Fruit fly (Drosophila melanogaster): ENCODE data around the gene Dhrs4.

Gene Dhrs4

DNA sequence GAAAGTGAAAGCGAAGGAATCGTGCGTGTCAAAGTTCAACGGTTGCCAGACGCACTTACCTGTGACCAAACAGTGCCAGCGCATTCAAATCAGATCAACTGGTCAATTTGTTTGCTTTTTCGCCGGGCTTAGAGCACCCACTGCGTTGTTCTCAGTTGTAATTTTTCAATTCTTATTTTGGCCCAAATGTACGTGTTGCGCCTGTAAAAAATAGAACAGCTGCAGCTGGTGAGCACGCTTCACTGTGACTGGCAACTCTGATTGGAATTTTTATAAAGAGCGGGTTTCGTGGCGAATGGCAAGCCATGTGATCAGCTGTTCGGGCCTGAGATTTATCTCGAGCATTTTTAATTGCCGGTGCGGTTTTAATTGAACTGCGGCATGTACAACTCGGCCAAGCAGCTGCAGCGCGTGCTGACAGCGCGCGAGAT is 4.4 kb upstream of the Dhrs4 start, which contains the start of the genes Fitm and AlaRS-m (continued):
- no peak for TF ChIP-seq ERR (GFP tag; optimal IDR thresholded peaks at IDR 0.05)
- TF ChIP-seq Dll (GFP tag; IDR thresholded peaks at IDR 0.05; ENCODE audit: partially characterized antibody) = peak; percentile 61; the same call in 2 of the 4 replicates

DNA sequence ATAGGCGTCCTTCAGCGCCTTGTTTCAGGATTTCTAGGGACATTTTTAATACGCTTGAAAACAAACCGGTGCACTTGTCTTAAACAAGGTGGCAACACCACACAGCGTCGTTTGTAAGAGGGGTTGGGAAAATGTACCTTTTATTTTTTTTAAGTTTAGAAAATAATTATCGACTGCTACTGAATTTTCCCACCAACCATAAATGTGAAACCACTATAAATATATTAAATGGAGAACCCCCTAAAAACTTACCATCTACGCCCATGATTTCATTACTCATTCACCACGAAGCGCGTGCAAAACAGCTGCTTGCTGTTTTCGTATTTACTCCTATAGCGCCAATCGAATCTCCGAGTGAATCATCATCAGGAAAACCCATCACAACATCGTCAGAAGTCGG is 2.1 kb downstream of the Dhrs4 start, which contains the start of the genes Tcs5 and CHMP2B:
Gene Tcs5 (minus strand): TSS at position 84 of the 400 bp plus-strand sequence.
Gene CHMP2B (plus strand): TSS at position 308 of the 400 bp plus-strand sequence.
- TF ChIP-seq CG10979 (tag; optimal IDR thresholded peaks at IDR 0.05) = peak; percentile 100
- peak; percentile 96 for TF ChIP-seq CG8281 (tag; optimal IDR thresholded peaks at IDR 0.05)
- TF ChIP-seq Atf6 (GFP tag; IDR thresholded peaks at IDR 0.05) = peak; percentile 100
- peak; percentile 100 for TF ChIP-seq Mad (GFP tag; optimal IDR thresholded peaks at IDR 0.05)
- TF ChIP-seq Dfd (GFP tag; optimal IDR thresholded peaks at IDR 0.05) = no peak
- TF ChIP-seq CG14014 (GFP tag; IDR thresholded peaks at IDR 0.05) = peak; percentile 100
- TF ChIP-seq fd96Cb (tag; optimal IDR thresholded peaks at IDR 0.05) = peak; percentile 100
- peak; percentile 100 for TF ChIP-seq fu2 (GFP tag; optimal IDR thresholded peaks at IDR 0.05)
- peak; percentile 100 for TF ChIP-seq otp (GFP tag; IDR thresholded peaks at IDR 0.05)
- TF ChIP-seq Drgx (GFP tag; IDR thresholded peaks at IDR 0.05) = peak; percentile 100
- no peak for TF ChIP-seq cg (GFP tag; optimal IDR thresholded peaks at IDR 0.05)
- TF ChIP-seq amos (GFP tag; IDR thresholded peaks at IDR 0.05; ENCODE audit: partially characterized antibody) = no peak; the same call in 1 of the 2 replicates
- peak; percentile 100 for TF ChIP-seq CG6175 (GFP tag; IDR thresholded peaks at IDR 0.05)
- TF ChIP-seq Hmx (GFP tag; optimal IDR thresholded peaks at IDR 0.05) = no peak
- no peak for TF ChIP-seq zen2 (GFP tag; IDR thresholded peaks at IDR 0.05; ENCODE audit: partially characterized antibody)
- TF ChIP-seq Hr51 (GFP tag; optimal IDR thresholded peaks at IDR 0.05) = peak; percentile 100
- peak; percentile 100 for TF ChIP-seq CG11093 (GFP tag; IDR thresholded peaks at IDR 0.05)
- peak; percentile 51; the same call in 1 of the 3 replicates for TF ChIP-seq CG6791 (GFP tag; IDR thresholded peaks at IDR 0.05; ENCODE audit: partially characterized antibody)
- TF ChIP-seq scrt (GFP tag; optimal IDR thresholded peaks at IDR 0.05) = peak; percentile 98
- peak; percentile 99 for TF ChIP-seq fd64A (GFP tag; optimal IDR thresholded peaks at IDR 0.05)
- TF ChIP-seq ranshi (GFP tag; IDR thresholded peaks at IDR 0.05) = peak; percentile 100
- peak; percentile 100 for TF ChIP-seq CG2120 (GFP tag; optimal IDR thresholded peaks at IDR 0.05)
- TF ChIP-seq CG11696 (GFP tag; IDR thresholded peaks at IDR 0.05) = peak; percentile 99
- TF ChIP-seq Hmr (GFP tag; optimal IDR thresholded peaks at IDR 0.05) = peak; percentile 100
- TF ChIP-seq Doc2 (GFP tag; IDR thresholded peaks at IDR 0.05) = peak; percentile 100
- peak; percentile 100 for TF ChIP-seq Bteb2 (GFP tag; optimal IDR thresholded peaks at IDR 0.05)
- TF ChIP-seq CG4404 (GFP tag; IDR thresholded peaks at IDR 0.05) = peak; percentile 100
- peak; percentile 99 for TF ChIP-seq CG8388 (GFP tag; optimal IDR thresholded peaks at IDR 0.05)
- peak; percentile 96 for TF ChIP-seq CG17802 (tag; optimal IDR thresholded peaks at IDR 0.05)
- TF ChIP-seq CG42726 (GFP tag; IDR thresholded peaks at IDR 0.05; ENCODE audit: partially characterized antibody) = peak; percentile 44; the same call in 1 of the 2 replicates
- TF ChIP-seq nom (GFP tag; optimal IDR thresholded peaks at IDR 0.05) = peak; percentile 99
- TF ChIP-seq phol (tag; optimal IDR thresholded peaks at IDR 0.05) = peak; percentile 100
- peak; percentile 96 for TF ChIP-seq CG9437 (GFP tag; optimal IDR thresholded peaks at IDR 0.05)
- TF ChIP-seq C15 (GFP tag; IDR thresholded peaks at IDR 0.05) = peak; percentile 100
- TF ChIP-seq YL-1 (GFP tag; optimal IDR thresholded peaks at IDR 0.05) = peak; percentile 99
- TF ChIP-seq CG9797 (GFP tag; optimal IDR thresholded peaks at IDR 0.05) = peak; percentile 74
- TF ChIP-seq CG3995 (GFP tag; optimal IDR thresholded peaks at IDR 0.05) = peak; percentile 89
- peak; percentile 100 for TF ChIP-seq CG16815 (GFP tag; optimal IDR thresholded peaks at IDR 0.05)
- TF ChIP-seq TFAM (GFP tag; optimal IDR thresholded peaks at IDR 0.05) = peak; percentile 96
- TF ChIP-seq Hey (tag; optimal IDR thresholded peaks at IDR 0.05) = peak; percentile 97
- peak; percentile 94 for TF ChIP-seq CG2116 (GFP tag; optimal IDR thresholded peaks at IDR 0.05)
- TF ChIP-seq dpn (GFP tag; optimal IDR thresholded peaks at IDR 0.05) = peak; percentile 100
- peak; percentile 100 for TF ChIP-seq CG8765 (GFP tag; IDR thresholded peaks at IDR 0.05)
- no peak for TF ChIP-seq unc-4 (GFP tag; IDR thresholded peaks at IDR 0.05; ENCODE audit: partially characterized antibody)
- TF ChIP-seq sr (GFP tag; IDR thresholded peaks at IDR 0.05) = peak; percentile 100
- peak; percentile 100 for TF ChIP-seq toy (GFP tag; IDR thresholded peaks at IDR 0.05)
